Worm (Caenorhabditis elegans) whole organism, L4/young adult: Measurements from ENCODE around the gene sri-33.

Source experiments
- dao-5 ChIP-seq: sonication (generic microtip); optimal IDR thresholded peaks from 2 replicates; lab custom pipeline; 2016; ENCODE audit warnings: missing genotype, missing genetic modification characterization, moderate library complexity, missing compliant biosample characterization
- him-1 ChIP-seq: sonication (generic microtip); optimal IDR thresholded peaks from 2 replicates; lab custom pipeline; 2016; ENCODE audit warnings: missing genotype, missing genetic modification reagents, missing genetic modification characterization, missing compliant biosample characterization

DNA sequence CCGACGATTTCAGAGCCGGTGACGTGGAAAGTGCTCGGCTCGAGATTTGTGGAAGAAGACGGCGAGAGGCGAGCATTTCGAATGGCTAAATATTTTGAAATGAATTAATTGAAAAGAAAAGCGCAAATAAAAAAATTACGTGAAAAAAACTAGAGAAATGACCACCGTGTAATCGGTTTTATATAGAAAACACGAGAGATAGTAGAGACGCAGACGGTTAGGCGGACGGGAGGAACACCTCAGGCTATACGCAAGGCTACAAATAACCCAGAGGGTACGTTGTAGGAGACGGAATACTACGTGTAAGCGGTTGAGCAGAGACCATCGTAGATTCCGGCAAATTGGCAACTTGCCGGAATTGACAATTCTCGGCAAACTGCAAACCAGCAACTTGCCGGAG, 45.5 kb downstream of the sri-33 start, which contains the start of gene Y25C1A.13:
- TF ChIP-seq dao-5 (tag; lab: Kevin White, UChicago) = no peak
- TF ChIP-seq him-1 = no peak
